Worm (Caenorhabditis elegans): ENCODE data around the gene mev-1.

DNA sequence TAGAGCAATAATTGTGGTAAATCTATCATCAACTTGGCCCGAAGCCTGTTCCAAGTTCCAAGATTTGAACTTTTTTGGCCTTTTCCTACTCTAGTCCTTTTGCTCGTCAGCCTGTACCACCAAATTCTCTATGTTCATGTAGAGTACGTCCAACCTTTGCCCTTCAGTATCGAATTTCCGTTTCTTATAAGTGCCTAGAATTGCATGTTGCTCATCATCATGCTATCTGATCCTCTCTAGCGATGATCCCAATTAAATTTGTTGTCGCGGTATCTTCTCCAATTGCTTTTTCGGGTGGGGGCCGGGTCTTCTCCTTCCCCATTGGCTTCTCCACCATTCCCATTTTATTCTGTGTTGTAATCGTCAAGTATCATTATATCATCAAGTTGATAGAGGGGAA, 40.1 kb upstream of the mev-1 start:
- TF ChIP-seq elt-3 (tag; optimal IDR thresholded peaks at IDR 0.05) (no peak), mep-1 (tag; optimal IDR thresholded peaks at IDR 0.05) (no peak), nhr-12 (tag; optimal IDR thresholded peaks at IDR 0.05) (no peak), unc-62 (GFP tag; optimal IDR thresholded peaks at IDR 0.05) (no peak), pha-4 (tag; optimal IDR thresholded peaks at IDR 0.05) (no peak)

Measured in whole organism, mixed stage, embryonic.